Fruit fly (Drosophila melanogaster) whole organism, embryonic: Measurements from ENCODE around the gene CG13306.

Source experiments
- Ada2b ChIP-seq: fragments of 200-800 bp; sonication (Bioruptor generic); IDR thresholded peaks from 2 replicates; pipeline ENCODE4 v1.3.6; 2022; ENCODE audit warnings: missing biosample characterization, missing genetic modification characterization
- Aef1 ChIP-seq: fragments of 200-800 bp; sonication (Bioruptor generic); IDR thresholded peaks from 3 replicates; pipeline ENCODE4 v1.3.6; 2022; ENCODE audit warnings: missing biosample characterization, missing genetic modification characterization
- Atf6 ChIP-seq: fragments of 200-800 bp; sonication (Bioruptor generic); IDR thresholded peaks from 2 replicates; pipeline ENCODE4 v1.3.6; 2022; ENCODE audit warnings: missing biosample characterization, missing genetic modification characterization
- Bteb2 ChIP-seq: fragments of 200-800 bp; sonication (Bioruptor generic); optimal IDR thresholded peaks from 2 replicates; lab custom pipeline; 2016; ENCODE audit warnings: missing biosample characterization, missing genetic modification characterization
- C15 ChIP-seq: fragments of 200-800 bp; sonication (Bioruptor generic); IDR thresholded peaks from 3 replicates; pipeline ENCODE4 v1.3.6; 2022; ENCODE audit warnings: missing biosample characterization, missing genetic modification characterization
- CG10979 ChIP-seq: fragments of 200-800 bp; sonication (Bioruptor generic); optimal IDR thresholded peaks from 2 replicates; lab custom pipeline; 2018; ENCODE audit warnings: missing biosample characterization, mild to moderate bottlenecking, missing genetic modification characterization, moderate library complexity
- CG11093 ChIP-seq: fragments of 200-800 bp; sonication (Bioruptor generic); IDR thresholded peaks from 3 replicates; pipeline ENCODE4 v1.3.6; 2022; ENCODE audit warnings: missing biosample characterization, missing genetic modification characterization
- CG13296 ChIP-seq: fragments of 200-800 bp; sonication (Bioruptor generic); optimal IDR thresholded peaks from 3 replicates; lab custom pipeline; 2018; ENCODE audit warnings: missing biosample characterization, mild to moderate bottlenecking, missing genetic modification characterization
- CG14667 ChIP-seq: fragments of 200-800 bp; sonication (Bioruptor generic); IDR thresholded peaks from 2 replicates; pipeline ENCODE4 v1.3.6; 2022; ENCODE audit warnings: missing biosample characterization, missing genetic modification characterization
- CG15514 ChIP-seq: fragments of 200-800 bp; sonication (Bioruptor generic); optimal IDR thresholded peaks from 3 replicates; lab custom pipeline; 2017; ENCODE audit warnings: missing biosample characterization, missing genetic modification characterization, mild to moderate bottlenecking, moderate library complexity, missing genetic modification reagents
- CG17359 ChIP-seq: fragments of 200-800 bp; sonication (Bioruptor generic); optimal IDR thresholded peaks from 3 replicates; lab custom pipeline; 2018; ENCODE audit warnings: missing biosample characterization, mild to moderate bottlenecking, missing genetic modification characterization, moderate library complexity
- CG1832 ChIP-seq: fragments of 200-800 bp; sonication (Bioruptor generic); optimal IDR thresholded peaks from 2 replicates; lab custom pipeline; 2017; ENCODE audit warnings: missing biosample characterization, mild to moderate bottlenecking, missing genetic modification characterization, inconsistent platforms
- CG2199 ChIP-seq: fragments of 200-800 bp; sonication (Bioruptor generic); IDR thresholded peaks from 3 replicates; pipeline ENCODE4 v1.3.6; 2022; ENCODE audit warnings: missing biosample characterization, missing genetic modification characterization
- CG31365 ChIP-seq: fragments of 200-800 bp; sonication (Bioruptor generic); optimal IDR thresholded peaks from 2 replicates; lab custom pipeline; 2018; ENCODE audit warnings: missing biosample characterization, mild to moderate bottlenecking, missing genetic modification characterization
- CG3995 ChIP-seq: fragments of 200-800 bp; sonication (Bioruptor generic); optimal IDR thresholded peaks from 3 replicates; lab custom pipeline; 2016; ENCODE audit warnings: missing biosample characterization, missing genetic modification characterization
- CG42726 ChIP-seq: fragments of 200-800 bp; sonication (Bioruptor generic); IDR thresholded peaks from 2 replicates; pipeline ENCODE4 v1.3.6; 2022; ENCODE audit warnings: missing biosample characterization, missing genetic modification characterization; ENCODE audit not compliant: partially characterized antibody
- CG8359 ChIP-seq: fragments of 200-800 bp; sonication (Bioruptor generic); optimal IDR thresholded peaks from 2 replicates; lab custom pipeline; 2017; ENCODE audit warnings: missing biosample characterization, mild to moderate bottlenecking, missing genetic modification characterization, borderline replicate concordance
- CG8765 ChIP-seq: fragments of 200-800 bp; sonication (Bioruptor generic); IDR thresholded peaks from 2 replicates; pipeline ENCODE4 v1.3.6; 2022; ENCODE audit warnings: missing biosample characterization, missing genetic modification characterization
- Dek ChIP-seq: fragments of 200-800 bp; sonication (Bioruptor generic); optimal IDR thresholded peaks from 3 replicates; lab custom pipeline; 2019; ENCODE audit warnings: missing biosample characterization, mild to moderate bottlenecking, missing genetic modification characterization, moderate library complexity
- Dip2 ChIP-seq: fragments of 200-800 bp; sonication (Bioruptor generic); IDR thresholded peaks from 2 replicates; pipeline ENCODE4 v1.3.6; 2022; ENCODE audit warnings: missing biosample characterization, missing genetic modification characterization
- Drgx ChIP-seq: fragments of 200-800 bp; sonication (Bioruptor generic); IDR thresholded peaks from 2 replicates; pipeline ENCODE4 v1.3.6; 2022; ENCODE audit warnings: missing biosample characterization, missing genetic modification characterization
- Fer1 ChIP-seq: fragments of 200-800 bp; sonication (Bioruptor generic); optimal IDR thresholded peaks from 2 replicates; lab custom pipeline; 2017; ENCODE audit warnings: missing biosample characterization, mild to moderate bottlenecking, missing genetic modification characterization
- Fer2 ChIP-seq: fragments of 200-800 bp; sonication (Bioruptor generic); optimal IDR thresholded peaks from 2 replicates; lab custom pipeline; 2018; ENCODE audit warnings: missing biosample characterization, mild to moderate bottlenecking, missing genetic modification characterization, moderate library complexity
- Gug ChIP-seq: fragments of 200-800 bp; sonication (Bioruptor generic); IDR thresholded peaks from 4 replicates; pipeline ENCODE4 v1.3.6; 2022; ENCODE audit warnings: missing biosample characterization, missing genetic modification characterization
- Hr39 ChIP-seq: fragments of >200 bp; optimal IDR thresholded peaks from 2 replicates; lab custom pipeline; 2017
- Lhr ChIP-seq: fragments of 200-800 bp; sonication (Bioruptor generic); optimal IDR thresholded peaks from 3 replicates; lab custom pipeline; 2017; ENCODE audit warnings: mild to moderate bottlenecking, missing biosample characterization, missing genetic modification reagents, missing genetic modification characterization
- Mad ChIP-seq: fragments of 200-800 bp; sonication (Bioruptor generic); optimal IDR thresholded peaks from 2 replicates; lab custom pipeline; 2016; ENCODE audit warnings: missing biosample characterization, missing genetic modification characterization
- NC2β ChIP-seq: fragments of 200-800 bp; sonication (Bioruptor generic); optimal IDR thresholded peaks from 2 replicates; lab custom pipeline; 2016; ENCODE audit warnings: missing biosample characterization, missing genetic modification characterization
- Nf-YC ChIP-seq: fragments of 200-800 bp; optimal IDR thresholded peaks from 3 replicates; lab custom pipeline; 2019; ENCODE audit warnings: missing biosample characterization, mild to moderate bottlenecking, missing genetic modification characterization, moderate library complexity
- Pdp1 ChIP-seq, 2 experiments: fragments of 200-800 bp; sonication (Bioruptor generic); optimal IDR thresholded peaks; 3 replicates each; lab custom pipeline; 2016; ENCODE audit warnings: missing biosample characterization in 2 of 2, missing genetic modification characterization in 2 of 2, mild to moderate bottlenecking in 1 of 2, moderate library complexity in 1 of 2
- Ravus ChIP-seq: fragments of 200-800 bp; sonication (Bioruptor generic); IDR thresholded peaks from 2 replicates; pipeline ENCODE4 v1.3.6; 2022; ENCODE audit warnings: missing biosample characterization, missing genetic modification characterization
- Trl ChIP-seq, 3 experiments: fragments of >200 bp in 2 of 3; fragments of 200-800 bp in 1 of 3; sonication (Bioruptor generic) in 1 of 3; optimal IDR thresholded peaks; 2 replicates in 1 of 3; 3 replicates in 2 of 3; lab custom pipeline; 2016 to 2017; ENCODE audit warnings: missing biosample characterization in 1 of 3, missing genetic modification characterization in 1 of 3
- aop ChIP-seq: fragments of 200-800 bp; sonication (Bioruptor generic); IDR thresholded peaks from 2 replicates; pipeline ENCODE4 v1.3.6; 2022; ENCODE audit warnings: missing biosample characterization, missing genetic modification characterization
- bab2 ChIP-seq: fragments of 200-800 bp; sonication (Bioruptor generic); optimal IDR thresholded peaks from 2 replicates; lab custom pipeline; 2016; ENCODE audit warnings: missing biosample characterization, missing genetic modification characterization
- dmrt11E ChIP-seq: fragments of 200-800 bp; sonication (Bioruptor generic); optimal IDR thresholded peaks from 3 replicates; lab custom pipeline; 2018; ENCODE audit warnings: missing biosample characterization, mild to moderate bottlenecking, missing genetic modification characterization, moderate library complexity
- her ChIP-seq: fragments of 200-800 bp; sonication (Bioruptor generic); optimal IDR thresholded peaks from 2 replicates; lab custom pipeline; 2016; ENCODE audit warnings: missing biosample characterization, missing genetic modification characterization
- jigr1 ChIP-seq: fragments of 200-800 bp; sonication (Bioruptor generic); IDR thresholded peaks from 3 replicates; pipeline ENCODE4 v1.3.6; 2022; ENCODE audit warnings: missing biosample characterization, missing genetic modification characterization
- mam ChIP-seq: fragments of 200-800 bp; sonication (Bioruptor generic); optimal IDR thresholded peaks from 3 replicates; lab custom pipeline; 2016; ENCODE audit warnings: missing biosample characterization, missing genetic modification characterization
- mirr ChIP-seq: fragments of 200-800 bp; sonication (Bioruptor generic); optimal IDR thresholded peaks from 3 replicates; lab custom pipeline; 2018; ENCODE audit warnings: missing biosample characterization, mild to moderate bottlenecking, missing genetic modification characterization
- pb ChIP-seq: fragments of 200-800 bp; sonication (Bioruptor generic); optimal IDR thresholded peaks from 3 replicates; lab custom pipeline; 2016; ENCODE audit warnings: missing biosample characterization, missing genetic modification characterization
- pfk ChIP-seq: fragments of 200-800 bp; sonication (Bioruptor generic); optimal IDR thresholded peaks from 2 replicates; lab custom pipeline; 2018; ENCODE audit warnings: missing biosample characterization, mild to moderate bottlenecking, missing genetic modification characterization, moderate library complexity
- pum ChIP-seq: fragments of 200-800 bp; sonication (Bioruptor generic); optimal IDR thresholded peaks from 2 replicates; lab custom pipeline; 2016; ENCODE audit warnings: missing biosample characterization, missing genetic modification characterization
- ranshi ChIP-seq: fragments of 200-800 bp; sonication (Bioruptor generic); IDR thresholded peaks from 2 replicates; pipeline ENCODE4 v1.3.6; 2022; ENCODE audit warnings: missing biosample characterization, missing genetic modification characterization
- shn ChIP-seq: fragments of 200-800 bp; sonication (Bioruptor generic); optimal IDR thresholded peaks from 3 replicates; lab custom pipeline; 2016; ENCODE audit warnings: missing biosample characterization, missing genetic modification characterization
- sima ChIP-seq: fragments of 200-800 bp; sonication (Bioruptor generic); optimal IDR thresholded peaks from 2 replicates; lab custom pipeline; 2016; ENCODE audit warnings: missing biosample characterization, missing genetic modification characterization
- slbo ChIP-seq: fragments of 200-800 bp; sonication (Bioruptor generic); IDR thresholded peaks from 2 replicates; pipeline ENCODE4 v1.3.6; 2022; ENCODE audit warnings: missing biosample characterization, missing genetic modification characterization
- trem ChIP-seq: fragments of 200-800 bp; optimal IDR thresholded peaks from 3 replicates; lab custom pipeline; 2019; ENCODE audit warnings: missing biosample characterization, mild to moderate bottlenecking, missing genetic modification characterization, moderate library complexity
- twi ChIP-seq: fragments of 200-800 bp; optimal IDR thresholded peaks from 2 replicates; lab custom pipeline; 2019; ENCODE audit warnings: missing biosample characterization, mild to moderate bottlenecking, missing genetic modification characterization, moderate library complexity
- unc-4 ChIP-seq: fragments of 200-800 bp; sonication (Bioruptor generic); IDR thresholded peaks from 2 replicates; pipeline ENCODE4 v1.3.6; 2022; ENCODE audit warnings: missing biosample characterization, missing genetic modification characterization; ENCODE audit not compliant: partially characterized antibody
- zfh1 ChIP-seq: fragments of 200-800 bp; sonication (Bioruptor generic); IDR thresholded peaks from 3 replicates; pipeline ENCODE4 v1.3.6; 2022; ENCODE audit warnings: missing biosample characterization, missing genetic modification characterization

The CG13306 gene

DNA sequence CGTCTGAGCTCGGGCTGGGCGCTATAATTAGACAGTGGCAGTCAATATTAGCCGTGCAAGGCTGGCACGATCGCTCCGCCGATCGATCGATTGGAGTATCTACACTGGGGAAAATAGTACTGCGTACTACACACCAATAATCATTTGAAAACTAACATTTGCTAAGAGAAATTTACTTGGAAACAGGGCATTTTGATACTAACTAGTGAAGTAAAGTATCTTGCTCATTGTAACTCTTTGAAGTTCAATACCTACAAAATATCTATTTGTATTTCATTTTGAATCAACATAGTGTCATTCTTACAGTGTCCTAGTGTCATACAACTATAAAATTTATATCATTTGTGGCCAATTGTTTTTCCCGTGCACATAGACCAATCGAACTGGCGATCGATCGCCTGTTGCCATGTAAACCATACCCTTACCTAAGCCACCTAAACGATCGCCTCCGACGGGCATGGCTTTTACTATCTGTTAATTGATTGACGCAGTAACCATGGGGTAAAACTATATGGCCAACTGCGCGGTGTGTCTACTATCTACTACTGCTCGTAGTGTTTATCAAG is 48.8 kb downstream of the CG13306 start (continued):
- peak; percentile 61 for TF ChIP-seq Dek
- peak; percentile 70 for TF ChIP-seq dmrt11E (tag; lab: Kevin White, UChicago)
- TF ChIP-seq pum (GFP tag; lab: Kevin White, UChicago) = peak; percentile 77
- TF ChIP-seq CG14667 (GFP tag; lab: Robert Waterston, UW) = peak; percentile 51
- TF ChIP-seq shn = peak; percentile 85
- TF ChIP-seq Bteb2 (GFP tag; lab: Kevin White, UChicago) = peak; percentile 78
- TF ChIP-seq CG8359 (GFP tag; lab: Kevin White, UChicago) = peak; percentile 46
- TF ChIP-seq NC2β (GFP tag; lab: Kevin White, UChicago) = peak; percentile 58
- peak; percentile 9 for TF ChIP-seq CG3995 (GFP tag; lab: Kevin White, UChicago)
- peak; percentile 83 for TF ChIP-seq Atf6 (GFP tag; lab: Robert Waterston, UW)
- peak; percentile 24; the same call in 1 of the 2 replicates for TF ChIP-seq Dip2 (GFP tag; lab: Robert Waterston, UW)
- TF ChIP-seq her (GFP tag; lab: Kevin White, UChicago) = peak; percentile 74
- peak; percentile 77 for TF ChIP-seq Ada2b
- peak; percentile 9 for TF ChIP-seq Fer2 (tag; lab: Kevin White, UChicago)
- TF ChIP-seq mam = peak; percentile 80
- TF ChIP-seq twi (tag; lab: Kevin White, UChicago) = peak; percentile 37
- no peak for TF ChIP-seq aop (GFP tag; lab: Robert Waterston, UW)
- peak; percentile 35; the same call in 1 of the 3 replicates for TF ChIP-seq C15 (GFP tag; lab: Robert Waterston, UW)
- peak; percentile 33 for TF ChIP-seq Lhr (GFP tag; lab: Kevin White, UChicago)
- peak; percentile 68; the same call in 2 of the 3 replicates for TF ChIP-seq zfh1 (GFP tag; lab: Robert Waterston, UW)
- TF ChIP-seq sima = no peak
- peak; percentile 64 for TF ChIP-seq CG15514 (GFP tag; lab: Kevin White, UChicago)
- peak; percentile 82 for TF ChIP-seq bab2 (GFP tag; lab: Kevin White, UChicago)
- TF ChIP-seq CG2199 (GFP tag; lab: Robert Waterston, UW) = no peak
- peak; percentile 67 for TF ChIP-seq mirr (GFP tag; lab: Kevin White, UChicago)
- TF ChIP-seq pb = peak; percentile 81
- peak; percentile 64; the same call in 2 of the 4 replicates for TF ChIP-seq Gug (GFP tag; lab: Robert Waterston, UW)
- TF ChIP-seq Mad (GFP tag; lab: Kevin White, UChicago) = peak; percentile 58
- peak; percentile 72 for TF ChIP-seq CG10979
- TF ChIP-seq Fer1 (GFP tag; lab: Kevin White, UChicago) = peak; percentile 76
- no peak for TF ChIP-seq pfk (GFP tag; lab: Kevin White, UChicago)
- TF ChIP-seq CG17359 (tag; lab: Kevin White, UChicago) = peak; percentile 74
- no peak for TF ChIP-seq CG1832 (GFP tag; lab: Kevin White, UChicago)
- no peak for TF ChIP-seq Trl (optimal IDR thresholded peaks at IDR 0.05; lab: Kevin White, UChicago)
- peak; percentile 68 for TF ChIP-seq Trl (GFP tag; optimal IDR thresholded peaks at IDR 0.05; lab: Kevin White, UChicago)
- peak; percentile 59; the same call in 1 of the 2 replicates for TF ChIP-seq Drgx (GFP tag; lab: Robert Waterston, UW)
- TF ChIP-seq Aef1 (GFP tag; lab: Robert Waterston, UW) = peak; percentile 83
- no peak for TF ChIP-seq CG42726 (GFP tag; lab: Robert Waterston, UW)
- peak; percentile 38 for TF ChIP-seq CG31365 (tag; lab: Kevin White, UChicago)
- TF ChIP-seq trem = peak; percentile 43
- no peak for TF ChIP-seq Hr39
- no peak for TF ChIP-seq unc-4 (GFP tag; lab: Robert Waterston, UW)
- peak; percentile 82 for TF ChIP-seq slbo
- TF ChIP-seq CG13296 (GFP tag; lab: Kevin White, UChicago) = peak; percentile 71
- peak; percentile 83 to 85 for TF ChIP-seq Pdp1 (GFP tag; optimal IDR thresholded peaks at IDR 0.05; lab: Kevin White, UChicago)
- peak; percentile 58 for TF ChIP-seq Nf-YC
- no peak for TF ChIP-seq CG8765
- TF ChIP-seq Ravus (GFP tag; lab: Robert Waterston, UW) = peak; percentile 63
- peak; percentile 74; the same call in 1 of the 3 replicates for TF ChIP-seq jigr1 (GFP tag; lab: Robert Waterston, UW)
- TF ChIP-seq CG11093 (GFP tag; lab: Robert Waterston, UW) = peak; percentile 67; the same call in 2 of the 3 replicates
- TF ChIP-seq ranshi = peak; percentile 64; the same call in 1 of the 2 replicates
